Worm (Caenorhabditis elegans) whole organism, L4/young adult: ENCODE results near the gene srh-177.

ENCODE experiments used
- W03F9.2 ChIP-seq: fragments of 150-350 bp; optimal IDR thresholded peaks from 2 replicates; lab custom pipeline; 2014; ENCODE audit warnings: missing biosample characterization, missing genetic modification characterization
- dao-5 ChIP-seq: sonication (generic microtip); optimal IDR thresholded peaks from 2 replicates; lab custom pipeline; 2016; ENCODE audit warnings: missing genotype, missing genetic modification characterization, moderate library complexity, missing compliant biosample characterization
- him-1 ChIP-seq: sonication (generic microtip); optimal IDR thresholded peaks from 2 replicates; lab custom pipeline; 2016; ENCODE audit warnings: missing genotype, missing genetic modification reagents, missing genetic modification characterization, missing compliant biosample characterization

srh-177 gene

DNA sequence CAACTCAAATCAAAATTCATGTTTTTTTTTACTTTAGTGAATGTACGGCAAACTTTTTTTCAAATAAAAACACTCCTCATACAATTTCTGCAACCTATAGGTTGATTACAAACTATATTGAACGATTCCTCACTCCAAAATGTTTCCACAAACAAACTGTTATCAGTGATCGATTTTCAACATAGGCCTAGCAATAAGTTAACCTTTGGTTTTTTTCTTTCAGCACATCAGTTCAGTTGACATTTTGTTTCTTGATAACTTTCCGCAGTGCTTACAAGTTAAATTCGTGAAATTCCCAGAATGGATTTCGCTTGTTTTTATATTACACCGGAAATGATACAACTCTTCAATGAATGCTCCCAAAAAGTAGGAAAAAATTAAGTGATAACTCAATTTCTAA, 18.4 kb upstream of the srh-177 start, which contains the start of gene F53H2.1:
F53H2.1 (plus strand) TSS at position 301 of the 400 bp plus-strand sequence.
- TF ChIP-seq him-1 (tag; lab: Kevin White, UChicago) = no peak

DNA sequence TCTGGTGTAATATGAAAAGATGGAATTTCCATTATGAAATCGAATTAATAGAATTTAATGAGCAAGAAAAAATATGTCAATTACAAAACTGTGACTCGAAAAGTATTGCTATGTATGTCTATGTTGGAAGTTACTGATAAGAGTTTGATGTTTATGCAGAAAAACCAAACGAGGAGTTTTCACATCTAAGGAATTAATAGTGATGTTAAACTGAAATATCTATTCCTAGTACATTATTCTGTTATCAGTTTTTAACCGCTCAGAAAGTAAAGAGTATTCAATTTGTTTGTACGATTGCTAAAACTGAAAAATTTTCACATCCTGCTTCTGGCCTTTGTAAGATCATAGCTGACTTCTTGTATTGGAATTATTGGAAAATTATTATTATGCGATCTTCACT, 17.9 kb upstream of the srh-177 start, which contains the start of gene K02E2.7:
K02E2.7 (minus strand) TSS at position 101 of the 400 bp plus-strand sequence.
- TF ChIP-seq W03F9.2 (tag; lab: Kevin White, UChicago) = no peak
- no peak for TF ChIP-seq him-1 (tag; lab: Kevin White, UChicago)
- no peak for TF ChIP-seq dao-5 (tag; lab: Kevin White, UChicago)

DNA sequence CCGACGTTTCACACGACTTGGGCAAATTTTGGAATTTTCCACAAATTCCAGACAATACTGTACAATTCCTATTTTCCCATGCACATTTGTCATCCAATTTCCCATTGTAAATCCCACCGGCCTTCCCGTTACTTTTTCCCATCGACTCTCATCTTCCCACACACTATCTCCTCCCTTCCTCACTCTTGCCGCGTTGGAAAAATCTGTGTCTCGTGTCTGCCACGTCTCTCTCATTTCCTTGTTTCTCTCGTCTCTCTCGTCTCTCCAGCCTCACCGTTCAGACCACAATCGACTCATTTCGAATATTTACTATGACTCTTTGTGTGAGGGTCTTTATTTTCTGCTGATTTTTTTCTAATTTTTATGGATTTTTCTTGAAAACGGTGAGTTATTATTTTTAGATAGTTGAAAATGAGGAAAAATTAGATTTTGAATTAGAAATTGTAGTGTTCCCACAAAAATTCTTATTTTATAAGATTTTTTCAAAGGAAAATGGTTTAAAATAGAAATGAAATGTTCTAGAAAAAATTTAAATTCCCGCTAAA, 14.1 kb upstream of the srh-177 start, which contains the start of gene K02E2.11:
K02E2.11 (plus strand) TSS at position 251 of the 545 bp plus-strand sequence.
- TF ChIP-seq dao-5 (tag; lab: Kevin White, UChicago) = no peak
- TF ChIP-seq W03F9.2 (tag; lab: Kevin White, UChicago) = peak; percentile 11

DNA sequence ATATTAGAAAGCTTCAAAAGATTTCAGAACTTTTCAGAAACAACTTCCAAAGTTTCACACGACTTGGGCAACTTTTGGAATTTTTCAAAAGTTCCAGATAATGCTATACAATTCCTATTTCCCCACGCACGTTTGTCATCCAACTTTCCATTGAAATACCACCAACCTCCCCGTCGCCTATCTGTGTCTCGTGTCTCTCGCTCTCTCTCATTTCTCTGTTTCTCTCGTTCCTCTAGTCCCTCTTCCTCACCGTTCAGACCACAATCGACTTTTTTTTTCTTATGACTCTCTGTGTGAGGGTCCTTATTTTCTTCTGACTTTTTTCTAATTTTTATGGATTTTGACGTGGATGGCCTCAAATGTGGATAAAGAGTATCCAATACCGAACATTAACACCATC, 11.3 kb upstream of the srh-177 start, which contains the start of gene K02E2.6:
K02E2.6 (plus strand) TSS at position 242 of the 400 bp plus-strand sequence.
- no peak for TF ChIP-seq dao-5 (tag; lab: Kevin White, UChicago)
- no peak for TF ChIP-seq him-1 (tag; lab: Kevin White, UChicago)
- no peak for TF ChIP-seq W03F9.2 (tag; lab: Kevin White, UChicago)

DNA sequence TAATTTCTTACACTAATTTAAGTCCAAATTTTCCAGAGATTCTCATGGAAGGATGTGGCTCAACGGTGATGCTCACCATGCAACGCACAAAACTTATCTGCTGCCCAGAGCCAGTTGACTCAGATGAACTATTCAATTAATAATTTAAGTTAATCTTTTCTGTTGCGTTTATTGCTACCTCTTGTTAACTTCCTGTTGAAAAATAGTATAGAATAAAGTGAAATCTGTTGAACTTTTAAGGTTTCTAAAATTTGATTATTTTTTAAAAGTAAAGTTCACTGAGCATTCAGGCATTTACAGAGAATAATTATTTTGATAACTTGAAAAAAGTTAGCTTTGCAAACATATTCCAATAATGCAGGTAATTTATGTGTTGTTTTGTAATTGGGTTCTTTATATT, 7.0 kb upstream of the srh-177 start:
- TF ChIP-seq him-1 (tag; lab: Kevin White, UChicago) (no peak), W03F9.2 (tag; lab: Kevin White, UChicago) (no peak), dao-5 (tag; lab: Kevin White, UChicago) (no peak)

DNA sequence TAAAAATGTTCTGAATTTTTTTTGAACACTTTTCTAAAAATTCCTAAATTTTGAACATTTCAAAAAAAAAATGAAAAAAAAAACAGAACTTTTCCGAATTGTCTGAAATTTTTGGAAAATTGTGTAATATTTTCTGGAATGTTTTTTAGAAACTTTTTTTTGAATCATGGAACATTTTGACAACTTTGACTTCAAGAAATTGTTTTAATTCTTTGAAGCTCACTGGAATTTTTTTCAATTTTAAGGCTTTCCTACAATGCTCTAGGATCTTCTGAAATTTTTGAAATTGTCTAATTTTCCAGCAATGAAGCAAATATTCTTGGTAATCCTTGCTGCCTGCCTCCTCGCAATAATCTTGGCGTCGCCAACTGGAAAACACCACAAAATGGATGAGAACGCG, 6.2 kb upstream of the srh-177 start, which contains the start of gene ins-35:
ins-35 (plus strand) TSS at position 301 of the 400 bp plus-strand sequence.
- TF ChIP-seq dao-5 (tag; lab: Kevin White, UChicago) = no peak
- no peak for TF ChIP-seq W03F9.2 (tag; lab: Kevin White, UChicago)
- no peak for TF ChIP-seq him-1 (tag; lab: Kevin White, UChicago)

DNA sequence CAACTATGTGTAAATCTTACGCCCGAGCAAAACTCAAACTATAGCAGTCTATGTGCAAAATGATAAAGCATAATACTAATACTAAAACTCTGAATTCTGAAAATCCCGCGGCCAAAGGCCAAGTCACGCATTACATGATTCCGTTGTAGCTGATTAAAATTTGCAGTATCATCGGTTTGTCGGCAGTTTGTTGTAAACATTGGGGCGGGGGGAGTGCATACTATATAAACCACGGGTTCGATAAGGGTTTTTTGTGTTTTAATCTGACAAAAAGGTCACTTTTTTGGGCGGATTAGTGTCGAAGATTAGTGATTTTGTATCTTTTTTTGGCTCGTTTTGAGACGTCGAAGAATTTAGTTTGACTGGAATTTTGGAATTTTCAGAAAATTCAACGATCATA, 5.4 kb upstream of the srh-177 start:
- TF ChIP-seq him-1 (tag; lab: Kevin White, UChicago) (no peak), dao-5 (tag; lab: Kevin White, UChicago) (no peak), W03F9.2 (tag; lab: Kevin White, UChicago) (no peak)

DNA sequence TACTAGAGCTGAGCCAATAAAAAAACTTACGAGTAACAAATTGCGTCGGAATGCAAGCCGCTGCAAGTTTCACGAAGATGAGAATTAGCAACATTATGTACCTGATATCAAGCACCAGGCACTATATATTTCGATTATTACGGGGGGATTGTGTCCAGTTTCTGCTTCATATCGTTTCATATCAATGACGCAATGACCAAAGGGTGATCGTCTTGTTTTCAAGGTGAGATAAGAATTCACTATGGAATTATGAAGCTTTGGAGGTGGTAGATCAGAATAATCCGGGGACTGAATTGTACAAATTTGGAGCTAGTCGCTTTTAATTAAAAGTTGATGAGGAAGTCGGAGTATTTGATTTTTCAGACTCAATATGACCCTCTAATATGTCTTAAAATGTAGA, 2.2 kb downstream of the srh-177 start, which contains the start of gene K02E2.8:
K02E2.8 (minus strand) TSS at position 101 of the 400 bp plus-strand sequence.
- no peak for TF ChIP-seq W03F9.2 (tag; lab: Kevin White, UChicago)
- no peak for TF ChIP-seq him-1 (tag; lab: Kevin White, UChicago)
- TF ChIP-seq dao-5 (tag; lab: Kevin White, UChicago) = no peak

DNA sequence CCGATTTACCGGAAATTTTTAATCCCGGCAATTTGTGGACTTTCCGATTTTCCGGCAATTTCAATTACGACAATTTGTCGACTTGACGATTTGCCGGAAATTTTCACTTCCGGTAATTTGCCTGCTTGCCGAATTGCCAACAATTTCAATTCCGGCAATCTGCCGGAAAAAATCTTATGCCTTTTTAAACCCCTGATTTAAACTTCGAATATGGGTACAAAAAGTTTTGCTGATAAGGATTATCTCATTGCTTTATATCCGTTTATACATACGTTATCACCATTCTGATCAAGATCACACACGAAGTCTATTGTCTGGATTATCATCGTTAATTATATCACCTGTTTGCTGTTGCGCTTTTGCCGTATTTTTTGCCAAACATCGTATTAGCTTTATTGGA, 12.6 kb downstream of the srh-177 start, which contains the start of gene grd-11:
grd-11 (plus strand) TSS at position 301 of the 400 bp plus-strand sequence.
- TF ChIP-seq W03F9.2 (tag; lab: Kevin White, UChicago) = no peak
- TF ChIP-seq dao-5 (tag; lab: Kevin White, UChicago) = no peak
- no peak for TF ChIP-seq him-1 (tag; lab: Kevin White, UChicago)

DNA sequence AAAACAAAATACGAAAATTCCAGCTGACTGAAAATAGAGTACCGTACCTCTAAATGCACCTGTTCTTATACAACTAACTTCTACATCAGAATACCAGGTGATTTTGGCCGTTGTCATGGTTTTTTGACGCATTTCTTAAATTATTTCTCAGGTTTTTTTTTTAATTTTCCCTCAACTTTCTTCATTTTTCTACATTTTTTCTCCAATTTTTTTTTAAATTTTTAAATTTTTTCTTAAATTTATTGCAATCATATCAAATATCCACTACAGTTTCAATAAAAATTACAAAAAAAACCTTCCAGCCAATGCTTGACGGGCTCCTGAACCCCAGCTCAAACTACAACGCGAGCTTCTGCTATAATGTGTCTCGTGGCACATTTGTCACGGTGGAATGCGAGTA, 17.9 kb downstream of the srh-177 start, which contains the start of gene K02E2.1:
K02E2.1 (plus strand) TSS at position 301 of the 400 bp plus-strand sequence.
- no peak for TF ChIP-seq W03F9.2 (tag; lab: Kevin White, UChicago)
- no peak for TF ChIP-seq dao-5 (tag; lab: Kevin White, UChicago)
- no peak for TF ChIP-seq him-1 (tag; lab: Kevin White, UChicago)

DNA sequence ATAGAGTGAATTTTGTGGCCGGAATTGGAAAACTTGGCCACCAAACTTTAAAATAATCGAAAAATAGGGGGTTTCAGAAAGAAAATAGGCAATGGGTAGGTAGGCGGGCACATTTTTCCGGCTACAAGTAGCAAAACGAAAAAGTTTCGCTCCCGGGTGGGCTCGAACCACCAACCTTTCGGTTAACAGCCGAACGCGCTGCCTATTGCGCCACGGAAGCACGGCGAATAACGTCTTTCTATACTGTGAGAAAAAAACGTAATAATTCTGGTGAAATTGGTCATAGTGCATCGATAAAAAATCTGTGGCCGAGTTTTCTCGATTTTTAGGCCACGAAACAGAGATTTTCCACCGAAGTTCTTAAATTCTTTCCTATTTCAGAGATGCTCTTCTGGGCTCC, 18.7 kb downstream of the srh-177 start:
- TF ChIP-seq dao-5 (tag; lab: Kevin White, UChicago) = no peak
- no peak for TF ChIP-seq him-1 (tag; lab: Kevin White, UChicago)
- no peak for TF ChIP-seq W03F9.2 (tag; lab: Kevin White, UChicago)

DNA sequence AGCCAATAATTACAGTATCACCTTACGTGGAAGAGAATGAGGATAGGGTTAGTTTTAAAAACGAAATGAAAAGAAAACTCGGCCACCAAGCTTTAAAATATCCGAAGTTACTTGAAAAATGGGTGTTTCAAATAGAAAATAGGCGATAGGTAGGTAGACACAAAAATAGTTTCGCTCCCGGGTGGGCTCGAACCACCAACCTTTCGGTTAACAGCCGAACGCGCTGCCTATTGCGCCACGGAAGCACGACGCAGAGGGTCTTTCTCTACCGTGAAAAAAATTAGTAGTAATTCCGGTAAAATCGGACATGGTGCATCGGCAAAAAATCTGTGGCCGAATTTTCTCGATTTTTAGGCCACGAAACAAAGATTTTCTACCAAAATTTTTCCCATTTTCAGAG, 21.4 kb downstream of the srh-177 start:
- no peak for TF ChIP-seq W03F9.2 (tag; lab: Kevin White, UChicago)
- no peak for TF ChIP-seq dao-5 (tag; lab: Kevin White, UChicago)
- no peak for TF ChIP-seq him-1 (tag; lab: Kevin White, UChicago)

DNA sequence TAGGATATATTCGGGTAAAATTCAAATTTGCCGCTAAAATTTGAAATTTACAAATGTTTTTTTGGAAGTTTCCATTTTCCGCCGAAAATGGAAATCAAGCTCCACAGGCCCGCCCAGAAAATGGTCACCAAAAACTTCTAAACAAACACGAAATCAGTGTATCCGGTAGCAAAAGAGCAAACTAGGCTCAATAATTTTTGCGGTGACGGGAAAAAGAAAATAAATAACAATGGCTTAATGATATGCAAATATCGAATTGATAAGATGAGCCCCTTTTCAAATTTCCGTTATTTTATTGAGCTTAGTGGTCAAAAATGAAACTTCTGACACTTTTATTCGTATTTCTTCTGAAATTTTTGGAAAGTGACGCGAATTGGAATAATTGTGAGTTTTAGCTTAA, 24.2 kb downstream of the srh-177 start, which contains the start of gene Y38H6A.3:
Y38H6A.3 (plus strand) TSS at position 301 of the 400 bp plus-strand sequence.
- TF ChIP-seq him-1 (tag; lab: Kevin White, UChicago) = no peak
- TF ChIP-seq dao-5 (tag; lab: Kevin White, UChicago) = no peak
- TF ChIP-seq W03F9.2 (tag; lab: Kevin White, UChicago) = no peak

DNA sequence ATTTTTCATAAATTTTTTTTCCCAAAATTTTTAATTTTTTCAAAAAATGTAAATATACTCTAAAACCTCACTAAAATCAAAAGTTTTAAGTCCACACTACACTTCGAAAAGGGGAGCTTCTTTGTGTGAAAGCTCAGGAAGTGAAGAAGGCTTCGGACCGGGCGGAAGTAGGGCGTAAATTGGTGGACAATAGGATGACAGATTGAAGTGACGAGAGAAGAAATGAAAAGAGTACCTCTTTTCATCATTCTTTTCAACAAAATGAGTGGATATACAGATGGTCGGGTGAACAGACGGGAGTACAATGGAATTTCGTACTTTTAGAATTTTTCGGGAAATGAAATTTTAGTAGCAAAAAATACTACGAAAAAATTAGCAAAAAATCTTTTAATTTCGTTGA, 30.2 kb downstream of the srh-177 start:
- TF ChIP-seq W03F9.2 (tag; lab: Kevin White, UChicago) = no peak
- no peak for TF ChIP-seq him-1 (tag; lab: Kevin White, UChicago)
- no peak for TF ChIP-seq dao-5 (tag; lab: Kevin White, UChicago)
